Worm (Caenorhabditis elegans) whole organism, mixed stage, embryonic: ENCODE measurements around the gene spdl-1.

Experiments
- bed-3 ChIP-seq: fragments of 200-800 bp; sonication (Bioruptor generic); optimal IDR thresholded peaks from 3 replicates; lab custom pipeline; 2018; ENCODE audit warnings: mild to moderate bottlenecking, missing genetic modification characterization, moderate library complexity, missing compliant biosample characterization
- blmp-1 ChIP-seq: fragments of 150-350 bp; optimal IDR thresholded peaks from 2 replicates; lab custom pipeline; 2014; ENCODE audit warnings: missing biosample characterization, missing genetic modification characterization
- ceh-39 ChIP-seq: fragments of 150-350 bp; optimal IDR thresholded peaks from 2 replicates; lab custom pipeline; 2014; ENCODE audit warnings: missing biosample characterization, missing genetic modification characterization
- ceh-43 ChIP-seq: fragments of 200-800 bp; sonication (Bioruptor generic); optimal IDR thresholded peaks from 2 replicates; lab custom pipeline; 2018; ENCODE audit warnings: mild to moderate bottlenecking, missing genetic modification characterization, moderate library complexity, missing compliant biosample characterization
- ceh-83 ChIP-seq: fragments of 200-800 bp; sonication (Bioruptor generic); optimal IDR thresholded peaks from 2 replicates; lab custom pipeline; 2018; ENCODE audit warnings: mild to moderate bottlenecking, missing genetic modification characterization, missing compliant biosample characterization
- ces-1 ChIP-seq: fragments of 150-350 bp; optimal IDR thresholded peaks from 2 replicates; lab custom pipeline; 2014; ENCODE audit warnings: missing biosample characterization, missing genetic modification reagents, missing genetic modification characterization
- cnd-1 ChIP-seq: fragments of 200-800 bp; sonication (Bioruptor generic); optimal IDR thresholded peaks from 2 replicates; lab custom pipeline; 2018; ENCODE audit warnings: mild to moderate bottlenecking, missing genetic modification characterization, missing compliant biosample characterization
- drap-1 ChIP-seq: fragments of 200-800 bp; sonication (Bioruptor generic); optimal IDR thresholded peaks from 3 replicates; lab custom pipeline; 2018; ENCODE audit warnings: mild to moderate bottlenecking, missing genetic modification characterization, missing compliant biosample characterization
- elt-1 ChIP-seq: sonication (generic microtip); optimal IDR thresholded peaks from 2 replicates; lab custom pipeline; 2017; ENCODE audit warnings: missing genetic modification characterization, mild to moderate bottlenecking, missing compliant biosample characterization, antibody characterized with exemption, moderate library complexity, borderline replicate concordance; ENCODE audit not compliant: insufficient read depth
- elt-3 ChIP-seq: fragments of 150-350 bp; optimal IDR thresholded peaks from 2 replicates; lab custom pipeline; 2014; ENCODE audit warnings: missing biosample characterization, missing genetic modification characterization
- flh-1 ChIP-seq: fragments of 200-800 bp; sonication (Bioruptor generic); optimal IDR thresholded peaks from 2 replicates; lab custom pipeline; 2018; ENCODE audit warnings: mild to moderate bottlenecking, missing genetic modification characterization, moderate library complexity, missing compliant biosample characterization
- ham-2 ChIP-seq: fragments of 200-800 bp; sonication (Bioruptor generic); optimal IDR thresholded peaks from 2 replicates; lab custom pipeline; 2018; ENCODE audit warnings: mild to moderate bottlenecking, missing genetic modification characterization, missing compliant biosample characterization
- hlh-1 ChIP-seq: fragments of 150-350 bp; optimal IDR thresholded peaks from 2 replicates; lab custom pipeline; 2014; ENCODE audit warnings: missing biosample characterization, missing genetic modification reagents, missing genetic modification characterization
- lin-13 ChIP-seq: fragments of 150-350 bp; optimal IDR thresholded peaks from 2 replicates; lab custom pipeline; 2014; ENCODE audit warnings: missing biosample characterization, missing genetic modification characterization
- lin-32 ChIP-seq: fragments of 200-800 bp; sonication (Bioruptor generic); optimal IDR thresholded peaks from 2 replicates; lab custom pipeline; 2018; ENCODE audit warnings: mild to moderate bottlenecking, missing genetic modification characterization, missing compliant biosample characterization
- lsy-2 ChIP-seq: fragments of 150-350 bp; optimal IDR thresholded peaks from 2 replicates; lab custom pipeline; 2014; ENCODE audit warnings: missing biosample characterization, missing genetic modification characterization
- mab-5 ChIP-seq: fragments of 150-350 bp; optimal IDR thresholded peaks from 2 replicates; lab custom pipeline; 2014; ENCODE audit warnings: missing biosample characterization, missing genetic modification characterization
- mep-1 ChIP-seq: fragments of 150-350 bp; optimal IDR thresholded peaks from 2 replicates; lab custom pipeline; 2017; ENCODE audit warnings: missing biosample characterization, missing genetic modification reagents, missing genetic modification characterization, inconsistent platforms
- mls-2 ChIP-seq: sonication (generic microtip); optimal IDR thresholded peaks from 2 replicates; lab custom pipeline; 2016; ENCODE audit warnings: mild to moderate bottlenecking, missing genetic modification characterization, moderate library complexity, missing compliant biosample characterization
- nhr-12 ChIP-seq: fragments of 150-350 bp; optimal IDR thresholded peaks from 2 replicates; lab custom pipeline; 2014; ENCODE audit warnings: missing biosample characterization, missing genetic modification characterization
- nhr-2 ChIP-seq: fragments of 150-350 bp; optimal IDR thresholded peaks from 2 replicates; lab custom pipeline; 2014; ENCODE audit warnings: missing biosample characterization, missing genetic modification characterization
- nhr-237 ChIP-seq: fragments of 150-350 bp; optimal IDR thresholded peaks from 2 replicates; lab custom pipeline; 2014; ENCODE audit warnings: missing biosample characterization, missing genetic modification characterization
- nhr-28 ChIP-seq: fragments of 150-350 bp; optimal IDR thresholded peaks from 2 replicates; lab custom pipeline; 2014; ENCODE audit warnings: missing biosample characterization, missing genetic modification characterization
- nhr-76 ChIP-seq: sonication (generic microtip); optimal IDR thresholded peaks from 2 replicates; lab custom pipeline; 2017; ENCODE audit warnings: missing biosample characterization, missing genetic modification characterization
- pha-4 ChIP-seq: fragments of 150-350 bp; optimal IDR thresholded peaks from 2 replicates; lab custom pipeline; 2018; ENCODE audit warnings: missing biosample characterization, missing genetic modification reagents, missing genetic modification characterization
- sem-2 ChIP-seq: fragments of 200-800 bp; sonication (Bioruptor generic); optimal IDR thresholded peaks from 2 replicates; lab custom pipeline; 2018; ENCODE audit warnings: mild to moderate bottlenecking, missing genetic modification characterization, missing compliant biosample characterization
- snpc-4 ChIP-seq: fragments of 150-350 bp; optimal IDR thresholded peaks from 2 replicates; lab custom pipeline; 2014; ENCODE audit warnings: missing biosample characterization, missing genetic modification characterization
- sptf-1 ChIP-seq: sonication (generic microtip); optimal IDR thresholded peaks from 2 replicates; lab custom pipeline; 2017; ENCODE audit warnings: mild to moderate bottlenecking, missing genetic modification characterization, moderate library complexity, missing compliant biosample characterization
- tbx-8 ChIP-seq: fragments of 200-800 bp; sonication (Bioruptor generic); optimal IDR thresholded peaks from 2 replicates; lab custom pipeline; 2018; ENCODE audit warnings: mild to moderate bottlenecking, missing genetic modification characterization, moderate library complexity, missing compliant biosample characterization
- unc-62 ChIP-seq: fragments of 150-350 bp; optimal IDR thresholded peaks from 2 replicates; lab custom pipeline; 2014; ENCODE audit warnings: missing biosample characterization, missing genetic modification reagents, missing genetic modification characterization
- zip-8 ChIP-seq: fragments of 150-350 bp; optimal IDR thresholded peaks from 2 replicates; lab custom pipeline; 2014; ENCODE audit warnings: missing biosample characterization, missing genetic modification characterization

The spdl-1 gene

ce11 chrII:7814915-7815314 lies 33.5 kb downstream of the spdl-1 start:
- TF ChIP-seq pha-4 (tag; lab: Kevin White, UChicago) (no peak), bed-3 (GFP tag; lab: Kevin White, UChicago) (no peak), flh-1 (GFP tag; lab: Kevin White, UChicago) (no peak), mls-2 (no peak), mab-5 (tag; lab: Kevin White, UChicago) (no peak), zip-8 (tag; lab: Kevin White, UChicago) (no peak), sptf-1 (tag; lab: Kevin White, UChicago) (no peak), cnd-1 (tag; lab: Kevin White, UChicago) (no peak), lin-13 (no peak), ceh-39 (tag; lab: Kevin White, UChicago) (no peak), ham-2 (GFP tag; lab: Kevin White, UChicago) (no peak)

DNA sequence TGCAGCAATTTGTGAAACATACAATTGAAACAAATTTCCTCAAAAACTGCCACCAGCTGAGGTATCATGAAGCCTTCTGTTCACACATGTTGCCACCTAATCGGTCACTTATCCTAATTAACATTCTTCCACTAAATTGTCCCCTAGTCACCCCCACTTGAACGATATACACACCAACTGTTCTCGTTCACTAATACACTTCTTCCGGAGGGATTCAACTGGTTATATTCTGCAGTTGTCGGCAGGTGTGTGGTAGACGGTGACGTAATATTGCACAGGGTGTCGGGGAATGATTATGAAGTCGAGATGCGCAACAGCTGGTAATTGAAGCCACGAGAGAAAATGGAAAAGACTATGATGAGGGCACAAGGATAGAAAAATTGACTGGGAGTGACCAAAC lies 34.0 kb downstream of the spdl-1 start:
- TF ChIP-seq zip-8 (tag; lab: Kevin White, UChicago) (peak; percentile 77), blmp-1 (tag; lab: Kevin White, UChicago) (no peak), mls-2 (peak; percentile 30), hlh-1 (tag; lab: Kevin White, UChicago) (peak; percentile 96), nhr-2 (tag; lab: Kevin White, UChicago) (peak; percentile 97), snpc-4 (tag; lab: Kevin White, UChicago) (no peak), lin-32 (GFP tag; lab: Kevin White, UChicago) (peak; percentile 98), cnd-1 (tag; lab: Kevin White, UChicago) (peak; percentile 71), drap-1 (GFP tag; lab: Kevin White, UChicago) (no peak), unc-62 (GFP tag; lab: Kevin White, UChicago) (peak; percentile 11), ces-1 (GFP tag; lab: Kevin White, UChicago) (peak; percentile 23)

DNA sequence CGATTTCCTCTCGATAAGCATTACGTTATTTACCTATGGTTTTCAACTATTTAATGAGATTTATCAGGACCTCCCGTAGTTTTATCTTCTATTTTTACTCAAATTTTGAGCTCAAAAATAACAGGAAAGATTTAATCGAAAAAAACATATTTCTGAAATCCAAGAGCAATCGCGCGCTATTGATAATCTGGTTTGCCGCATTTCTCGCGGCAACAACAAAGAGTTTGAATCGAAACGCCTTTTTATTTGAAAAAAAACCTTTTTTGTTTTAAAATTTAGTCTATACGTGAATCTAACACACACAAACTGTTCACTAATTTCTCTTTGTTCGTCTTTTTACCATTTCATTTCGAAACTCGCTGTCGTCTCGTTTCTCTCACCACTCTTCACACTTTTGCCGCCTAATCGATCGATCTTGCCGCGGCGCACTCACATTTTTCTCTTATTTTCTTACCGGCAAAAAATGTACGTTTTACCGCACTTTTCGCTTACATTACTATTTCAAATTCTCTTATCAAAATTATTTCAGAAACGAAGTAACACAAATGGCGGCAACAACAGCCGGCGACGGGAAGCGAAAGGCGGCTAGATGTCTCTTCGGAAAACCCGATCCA lies 34.9 kb downstream of the spdl-1 start, which contains the start of gene cki-2:
TSS of gene cki-2 (plus strand) at position 337 of the 614 bp plus-strand sequence.
- TF ChIP-seq mep-1 (peak; percentile 22), nhr-12 (no peak), ces-1 (GFP tag; lab: Kevin White, UChicago) (peak; percentile 71)

- TF ChIP-seq ceh-83 (GFP tag; lab: Kevin White, UChicago) (no peak), ces-1 (GFP tag; lab: Kevin White, UChicago) (peak; percentile 87), nhr-2 (tag; lab: Kevin White, UChicago) (peak; percentile 36), cnd-1 (tag; lab: Kevin White, UChicago) (peak; percentile 9), snpc-4 (tag; lab: Kevin White, UChicago) (no peak), sem-2 (GFP tag; lab: Kevin White, UChicago) (no peak)
Observed at ce11 chrII:7817580-7817979, 36.2 kb downstream of the spdl-1 start.

ce11 chrII:7819359-7819758 lies 38.0 kb downstream of the spdl-1 start:
- TF ChIP-seq nhr-237 (tag; lab: Kevin White, UChicago) (no peak), elt-1 (tag; lab: Kevin White, UChicago) (peak; percentile 79), lsy-2 (tag; lab: Kevin White, UChicago) (no peak), nhr-28 (tag; lab: Kevin White, UChicago) (no peak), ceh-43 (GFP tag; lab: Kevin White, UChicago) (no peak), cnd-1 (tag; lab: Kevin White, UChicago) (no peak), zip-8 (tag; lab: Kevin White, UChicago) (peak; percentile 82), lin-13 (no peak), nhr-76 (no peak), unc-62 (GFP tag; lab: Kevin White, UChicago) (peak; percentile 40), ham-2 (GFP tag; lab: Kevin White, UChicago) (no peak), tbx-8 (no peak), pha-4 (tag; lab: Kevin White, UChicago) (no peak), ces-1 (GFP tag; lab: Kevin White, UChicago) (no peak), flh-1 (GFP tag; lab: Kevin White, UChicago) (no peak), mls-2 (no peak), lin-32 (GFP tag; lab: Kevin White, UChicago) (no peak), nhr-2 (tag; lab: Kevin White, UChicago) (peak; percentile 39), blmp-1 (tag; lab: Kevin White, UChicago) (no peak), bed-3 (GFP tag; lab: Kevin White, UChicago) (no peak), elt-3 (tag; lab: Kevin White, UChicago) (no peak)
